Worm (Caenorhabditis elegans) whole organism, L1 larva: ENCODE measurements around the gene ddb-1.

Experiments
- blmp-1 ChIP-seq: fragments of 150-350 bp; optimal IDR thresholded peaks from 2 replicates; lab custom pipeline; 2014; ENCODE audit warnings: missing biosample characterization, missing genetic modification characterization
- efl-1 ChIP-seq, 4 experiments: fragments of 150-350 bp; optimal IDR thresholded peaks in 3 of 4; peaks in 1 of 4; 1 replicate in 1 of 4; 2 replicates in 3 of 4; lab custom pipeline; 2014; ENCODE audit warnings: missing biosample characterization in 2 of 4, missing genetic modification characterization in 2 of 4, missing genetic modification reagents in 2 of 4
- grh-1 ChIP-seq: fragments of 200-800 bp; sonication (Bioruptor generic); IDR thresholded peaks from 2 replicates; pipeline ENCODE4 v1.3.6; 2022; ENCODE audit warnings: missing genetic modification reagents, missing genetic modification characterization, missing compliant biosample characterization
- lin-39 ChIP-seq: fragments of 150-350 bp; optimal IDR thresholded peaks from 2 replicates; lab custom pipeline; 2014; ENCODE audit warnings: missing biosample characterization, missing genetic modification reagents, missing genetic modification characterization
- lsy-2 ChIP-seq, 2 experiments: fragments of 150-350 bp; optimal IDR thresholded peaks; 2 replicates each; lab custom pipeline; 2014; ENCODE audit warnings: missing biosample characterization in 2 of 2, missing genetic modification characterization in 2 of 2
- xbp-1 ChIP-seq: sonication (generic microtip); optimal IDR thresholded peaks from 2 replicates; lab custom pipeline; 2016; ENCODE audit warnings: missing genetic modification characterization, missing compliant biosample characterization
- zag-1 ChIP-seq: fragments of 150-350 bp; optimal IDR thresholded peaks from 2 replicates; lab custom pipeline; 2014; ENCODE audit warnings: missing biosample characterization, missing genetic modification characterization

- no peak for TF ChIP-seq xbp-1 (tag; lab: Kevin White, UChicago)
- no peak for TF ChIP-seq grh-1 (GFP tag; lab: Robert Waterston, UW)
- no peak for TF ChIP-seq efl-1 (optimal IDR thresholded peaks at IDR 0.05; lab: Kevin White, UChicago)
- TF ChIP-seq efl-1 (GFP tag; optimal IDR thresholded peaks at IDR 0.05 in 1 of 2; lab: Kevin White, UChicago): no peak
- TF ChIP-seq lsy-2 (tag; optimal IDR thresholded peaks at IDR 0.05; lab: Kevin White, UChicago): no peak
- no peak for TF ChIP-seq blmp-1 (tag; lab: Kevin White, UChicago)
- TF ChIP-seq lin-39: no peak
- TF ChIP-seq zag-1: no peak
Observed at ce11 chrIV:12150877-12151276, 29.9 kb upstream of the ddb-1 start, which contains the start of gene B0001.2.
